Fruit fly (Drosophila melanogaster) whole organism, embryonic: ENCODE results near the gene Tim9b.
A peak's percentile ranks its signal among the peaks of the same experiment; 100 is the strongest.

Experiments
- Adf1 ChIP-seq: fragments of 200-800 bp; sonication (Bioruptor generic); IDR thresholded peaks from 2 replicates; pipeline ENCODE4 v1.3.6; 2022; ENCODE audit warnings: missing biosample characterization, missing genetic modification characterization
- Awh ChIP-seq: fragments of 200-800 bp; sonication (Bioruptor generic); IDR thresholded peaks from 2 replicates; pipeline ENCODE4, ENCODE4 v1.3.6; 2022; ENCODE audit warnings: missing biosample characterization, missing genetic modification characterization
- B-H2 ChIP-seq: fragments of 200-800 bp; sonication (Bioruptor generic); optimal IDR thresholded peaks from 2 replicates; lab custom pipeline; 2018; ENCODE audit warnings: missing biosample characterization, mild to moderate bottlenecking, missing genetic modification characterization
- Blimp-1 ChIP-seq: fragments of 200-800 bp; sonication (Bioruptor generic); optimal IDR thresholded peaks from 3 replicates; lab custom pipeline; 2018; ENCODE audit warnings: missing biosample characterization, missing genetic modification characterization, mild to moderate bottlenecking, moderate library complexity, missing genetic modification reagents
- CG10209 ChIP-seq: fragments of 200-800 bp; sonication (Bioruptor generic); optimal IDR thresholded peaks from 3 replicates; lab custom pipeline; 2017; ENCODE audit warnings: missing biosample characterization, mild to moderate bottlenecking, missing genetic modification characterization, missing genetic modification reagents
- CG11247 ChIP-seq: fragments of 200-800 bp; sonication (Bioruptor generic); IDR thresholded peaks from 2 replicates; pipeline ENCODE4 v1.3.6; 2022; ENCODE audit warnings: missing biosample characterization, missing genetic modification characterization
- CG12104 ChIP-seq: fragments of 200-800 bp; sonication (Bioruptor generic); optimal IDR thresholded peaks from 3 replicates; lab custom pipeline; 2016; ENCODE audit warnings: missing biosample characterization, missing genetic modification characterization
- CG12942 ChIP-seq: fragments of 200-800 bp; sonication (Bioruptor generic); optimal IDR thresholded peaks from 3 replicates; lab custom pipeline; 2016; ENCODE audit warnings: missing biosample characterization, missing genetic modification characterization
- CG13123 ChIP-seq: fragments of 200-800 bp; sonication (Bioruptor generic); optimal IDR thresholded peaks from 2 replicates; lab custom pipeline; 2016; ENCODE audit warnings: missing biosample characterization, missing genetic modification characterization
- CG14050 ChIP-seq: fragments of 200-800 bp; sonication (Bioruptor generic); IDR thresholded peaks from 3 replicates; pipeline ENCODE4 v1.3.6; 2022; ENCODE audit warnings: missing biosample characterization, missing genetic modification characterization
- CG16815 ChIP-seq: fragments of 200-800 bp; sonication (Bioruptor generic); optimal IDR thresholded peaks from 3 replicates; lab custom pipeline; 2017; ENCODE audit warnings: missing biosample characterization, mild to moderate bottlenecking, missing genetic modification characterization
- CG17361 ChIP-seq: fragments of 200-800 bp; sonication (Bioruptor generic); IDR thresholded peaks from 3 replicates; pipeline ENCODE4 v1.3.6; 2022; ENCODE audit warnings: missing biosample characterization, missing genetic modification characterization
- CG17829 ChIP-seq: fragments of 200-800 bp; optimal IDR thresholded peaks from 2 replicates; lab custom pipeline; 2019; ENCODE audit warnings: missing biosample characterization, mild to moderate bottlenecking, missing genetic modification characterization, moderate library complexity
- CG2116 ChIP-seq: fragments of 200-800 bp; sonication (Bioruptor generic); optimal IDR thresholded peaks from 3 replicates; lab custom pipeline; 2018; ENCODE audit warnings: missing biosample characterization, mild to moderate bottlenecking, missing genetic modification characterization
- CG30020 ChIP-seq: fragments of 200-800 bp; optimal IDR thresholded peaks from 2 replicates; lab custom pipeline; 2019; ENCODE audit warnings: missing biosample characterization, mild to moderate bottlenecking, missing genetic modification characterization, moderate library complexity
- CG4328 ChIP-seq: fragments of 200-800 bp; sonication (Bioruptor generic); optimal IDR thresholded peaks from 3 replicates; lab custom pipeline; 2017; ENCODE audit warnings: missing biosample characterization, missing genetic modification reagents, missing genetic modification characterization
- CG6854 ChIP-seq: fragments of 200-800 bp; sonication (Bioruptor generic); optimal IDR thresholded peaks from 3 replicates; lab custom pipeline; 2017; ENCODE audit warnings: missing biosample characterization, mild to moderate bottlenecking, missing genetic modification characterization
- CG7556 ChIP-seq: fragments of 200-800 bp; sonication (Bioruptor generic); optimal IDR thresholded peaks from 2 replicates; lab custom pipeline; 2017; ENCODE audit warnings: missing biosample characterization, mild to moderate bottlenecking, missing genetic modification characterization
- CG9932 ChIP-seq: fragments of 200-800 bp; sonication (Bioruptor generic); IDR thresholded peaks from 2 replicates; pipeline ENCODE4 v1.3.6; 2022; ENCODE audit warnings: missing biosample characterization, missing genetic modification characterization
- Dp ChIP-seq: fragments of 200-800 bp; sonication (Bioruptor generic); optimal IDR thresholded peaks from 2 replicates; lab custom pipeline; 2018; ENCODE audit warnings: missing biosample characterization, mild to moderate bottlenecking, missing genetic modification characterization, moderate library complexity
- H15 ChIP-seq: fragments of 200-800 bp; sonication (Bioruptor generic); IDR thresholded peaks from 3 replicates; pipeline ENCODE4 v1.3.6; 2022; ENCODE audit warnings: missing biosample characterization, missing genetic modification characterization
- HLH3B ChIP-seq: fragments of 200-800 bp; sonication (Bioruptor generic); IDR thresholded peaks from 2 replicates; pipeline ENCODE4 v1.3.6; 2022; ENCODE audit warnings: missing biosample characterization, missing genetic modification characterization
- MESR4 ChIP-seq: fragments of 200-800 bp; sonication (Bioruptor generic); optimal IDR thresholded peaks from 2 replicates; lab custom pipeline; 2018; ENCODE audit warnings: missing biosample characterization, mild to moderate bottlenecking, missing genetic modification characterization, moderate library complexity
- Neu2 ChIP-seq: fragments of 200-800 bp; sonication (Bioruptor generic); optimal IDR thresholded peaks from 3 replicates; lab custom pipeline; 2016; ENCODE audit warnings: missing biosample characterization, missing genetic modification characterization, borderline replicate concordance
- Opbp ChIP-seq: fragments of 200-800 bp; sonication (Bioruptor generic); IDR thresholded peaks from 3 replicates; pipeline ENCODE4 v1.3.6; 2022; ENCODE audit warnings: missing biosample characterization, missing genetic modification characterization; ENCODE audit not compliant: partially characterized antibody
- Poxn ChIP-seq: fragments of 200-800 bp; sonication (Bioruptor generic); IDR thresholded peaks from 2 replicates; pipeline ENCODE4 v1.3.6; 2022; ENCODE audit warnings: missing biosample characterization, missing genetic modification characterization
- Sox102F ChIP-seq: fragments of 200-800 bp; sonication (Bioruptor generic); optimal IDR thresholded peaks from 2 replicates; lab custom pipeline; 2018; ENCODE audit warnings: missing biosample characterization, mild to moderate bottlenecking, missing genetic modification characterization, moderate library complexity
- abd-A ChIP-seq: fragments of 200-800 bp; sonication (Bioruptor generic); optimal IDR thresholded peaks from 3 replicates; lab custom pipeline; 2019; ENCODE audit warnings: missing biosample characterization, mild to moderate bottlenecking, missing genetic modification characterization, moderate library complexity
- ase ChIP-seq: fragments of 200-800 bp; sonication (Bioruptor generic); IDR thresholded peaks from 3 replicates; pipeline ENCODE4 v1.3.6; 2022; ENCODE audit warnings: missing biosample characterization, missing genetic modification characterization
- cwo ChIP-seq: fragments of 200-800 bp; sonication (Bioruptor generic); optimal IDR thresholded peaks from 3 replicates; lab custom pipeline; 2017; ENCODE audit warnings: missing biosample characterization, missing genetic modification characterization, mild to moderate bottlenecking, moderate library complexity, missing genetic modification reagents
- dpn ChIP-seq, 2 experiments: fragments of 200-800 bp; sonication (Bioruptor generic); optimal IDR thresholded peaks; 3 replicates each; lab custom pipeline; 2016; ENCODE audit warnings: missing biosample characterization in 2 of 2, missing genetic modification characterization in 2 of 2
- ems ChIP-seq: fragments of 200-800 bp; sonication (Bioruptor generic); optimal IDR thresholded peaks from 3 replicates; lab custom pipeline; 2016; ENCODE audit warnings: missing biosample characterization, missing genetic modification characterization
- fd3F ChIP-seq: fragments of 200-800 bp; sonication (Bioruptor generic); optimal IDR thresholded peaks from 2 replicates; lab custom pipeline; 2018; ENCODE audit warnings: missing biosample characterization, mild to moderate bottlenecking, missing genetic modification characterization, moderate library complexity
- gro ChIP-seq: fragments of 200-800 bp; sonication (Bioruptor generic); optimal IDR thresholded peaks from 2 replicates; lab custom pipeline; 2016; ENCODE audit warnings: missing biosample characterization, missing genetic modification characterization
- inv ChIP-seq: fragments of 200-800 bp; sonication (Bioruptor generic); IDR thresholded peaks from 2 replicates; pipeline ENCODE4 v1.3.6; 2022; ENCODE audit warnings: missing biosample characterization, missing genetic modification characterization; ENCODE audit not compliant: partially characterized antibody
- jing ChIP-seq: fragments of 200-800 bp; sonication (Bioruptor generic); optimal IDR thresholded peaks from 2 replicates; lab custom pipeline; 2018; ENCODE audit warnings: missing biosample characterization, mild to moderate bottlenecking, missing genetic modification characterization
- kah ChIP-seq: fragments of 200-800 bp; sonication (Bioruptor generic); optimal IDR thresholded peaks from 2 replicates; lab custom pipeline; 2018; ENCODE audit warnings: missing biosample characterization, mild to moderate bottlenecking, missing genetic modification characterization
- knrl ChIP-seq: fragments of 200-800 bp; sonication (Bioruptor generic); IDR thresholded peaks from 3 replicates; pipeline ENCODE4 v1.3.6; 2022; ENCODE audit warnings: missing biosample characterization, missing genetic modification characterization; ENCODE audit not compliant: partially characterized antibody
- lilli ChIP-seq: fragments of 200-800 bp; sonication (Bioruptor generic); optimal IDR thresholded peaks from 3 replicates; lab custom pipeline; 2016; ENCODE audit warnings: missing biosample characterization, missing genetic modification characterization
- lmd ChIP-seq: fragments of 200-800 bp; sonication (Bioruptor generic); IDR thresholded peaks from 2 replicates; pipeline ENCODE4 v1.3.6; 2022; ENCODE audit warnings: missing biosample characterization, missing genetic modification characterization
- nmo ChIP-seq: fragments of 200-800 bp; sonication (Bioruptor generic); optimal IDR thresholded peaks from 2 replicates; lab custom pipeline; 2018; ENCODE audit warnings: missing biosample characterization, mild to moderate bottlenecking, missing genetic modification characterization, moderate library complexity
- org-1 ChIP-seq: fragments of 200-800 bp; sonication (Bioruptor generic); optimal IDR thresholded peaks from 2 replicates; lab custom pipeline; 2017; ENCODE audit warnings: missing biosample characterization, missing genetic modification characterization
- pnt ChIP-seq: fragments of 200-800 bp; sonication (Bioruptor generic); optimal IDR thresholded peaks from 3 replicates; lab custom pipeline; 2016; ENCODE audit warnings: missing biosample characterization, missing genetic modification characterization
- sens ChIP-seq: fragments of 200-800 bp; sonication (Bioruptor generic); peaks from one replicate; lab custom pipeline; 2016; ENCODE audit warnings: missing biosample characterization, missing genetic modification characterization
- slou ChIP-seq: fragments of 200-800 bp; sonication (Bioruptor generic); optimal IDR thresholded peaks from 3 replicates; lab custom pipeline; 2016; ENCODE audit warnings: missing biosample characterization, missing genetic modification characterization
- stc ChIP-seq: fragments of 200-800 bp; sonication (Bioruptor generic); IDR thresholded peaks from 2 replicates; pipeline ENCODE4 v1.3.6; 2022; ENCODE audit warnings: missing biosample characterization, missing genetic modification characterization
- tgo ChIP-seq: fragments of 200-800 bp; sonication (Bioruptor generic); IDR thresholded peaks from 3 replicates; pipeline ENCODE4 v1.3.6; 2022; ENCODE audit warnings: missing biosample characterization, missing genetic modification characterization
- yki ChIP-seq: fragments of >200 bp; optimal IDR thresholded peaks from 3 replicates; lab custom pipeline; 2018

Tim9b gene

dm6 chrX:19603953-19604352 is 14.4 kb downstream of the Tim9b start (continued):
- TF ChIP-seq abd-A (tag; lab: Kevin White, UChicago) = peak; percentile 13
- TF ChIP-seq sens (GFP tag; lab: Kevin White, UChicago) = peak; percentile 92
- peak; percentile 39 for TF ChIP-seq CG6854 (GFP tag; lab: Kevin White, UChicago)
- TF ChIP-seq CG10209 (GFP tag; lab: Kevin White, UChicago) = peak; percentile 59
- TF ChIP-seq CG9932 (GFP tag; lab: Robert Waterston, UW) = peak; percentile 92
- peak; percentile 2 for TF ChIP-seq CG2116
- peak; percentile 85 for TF ChIP-seq lilli (GFP tag; lab: Kevin White, UChicago)
- TF ChIP-seq CG16815 (GFP tag; lab: Kevin White, UChicago) = peak; percentile 31
- TF ChIP-seq inv (GFP tag; lab: Robert Waterston, UW) = no peak
- no peak for TF ChIP-seq Dp
- no peak for TF ChIP-seq Opbp
- TF ChIP-seq stc (GFP tag; lab: Robert Waterston, UW) = peak; percentile 44; the same call in 1 of the 2 replicates
- peak; percentile 56; the same call in 1 of the 2 replicates for TF ChIP-seq Adf1 (GFP tag; lab: Robert Waterston, UW)
- peak; percentile 35 for TF ChIP-seq CG13123 (GFP tag; lab: Kevin White, UChicago)
- peak; percentile 79 for TF ChIP-seq tgo (GFP tag; lab: Robert Waterston, UW)
- TF ChIP-seq ase (GFP tag; lab: Robert Waterston, UW) = peak; percentile 74
- peak; percentile 70 for TF ChIP-seq Blimp-1 (GFP tag; lab: Kevin White, UChicago)
- peak; percentile 74 for TF ChIP-seq HLH3B (GFP tag; lab: Robert Waterston, UW)
- peak; percentile 70 for TF ChIP-seq slou (GFP tag; lab: Kevin White, UChicago)
- peak; percentile 14 for TF ChIP-seq kah (GFP tag; lab: Kevin White, UChicago)
- TF ChIP-seq pnt (GFP tag; lab: Kevin White, UChicago) = peak; percentile 43
- TF ChIP-seq nmo (GFP tag; lab: Kevin White, UChicago) = peak; percentile 79
- peak; percentile 71 for TF ChIP-seq fd3F (GFP tag; lab: Kevin White, UChicago)
- no peak for TF ChIP-seq yki (lab: Kevin White, UChicago)
- peak; percentile 66 for TF ChIP-seq org-1 (GFP tag; lab: Kevin White, UChicago)
- TF ChIP-seq Awh = 0 out of 2 replicates have a peak, but pooled peaks have one; percentile 55
- TF ChIP-seq CG30020 (tag; lab: Kevin White, UChicago) = peak; percentile 6
- TF ChIP-seq Neu2 = no peak
- peak; percentile 67 to 79 for TF ChIP-seq dpn (GFP tag; optimal IDR thresholded peaks at IDR 0.05; lab: Kevin White, UChicago)
- peak; percentile 68; the same call in 1 of the 2 replicates for TF ChIP-seq Poxn (GFP tag; lab: Robert Waterston, UW)
- peak; percentile 48 for TF ChIP-seq CG12942
- peak; percentile 68; the same call in 2 of the 3 replicates for TF ChIP-seq CG17361 (GFP tag; lab: Robert Waterston, UW)
- TF ChIP-seq CG12104 (GFP tag; lab: Kevin White, UChicago) = peak; percentile 30
- peak; percentile 64 for TF ChIP-seq CG7556
- TF ChIP-seq ems (GFP tag; lab: Kevin White, UChicago) = peak; percentile 57
- peak; percentile 39 for TF ChIP-seq jing
- peak; percentile 72 for TF ChIP-seq CG14050 (GFP tag; lab: Robert Waterston, UW)
- TF ChIP-seq H15 (GFP tag; lab: Robert Waterston, UW) = peak; percentile 69; the same call in 2 of the 3 replicates
- TF ChIP-seq B-H2 (GFP tag; lab: Kevin White, UChicago) = peak; percentile 46
- TF ChIP-seq Sox102F (GFP tag; lab: Kevin White, UChicago) = peak; percentile 78
- TF ChIP-seq CG17829 (tag; lab: Kevin White, UChicago) = peak; percentile 62
- no peak for TF ChIP-seq MESR4 (GFP tag; lab: Kevin White, UChicago)
- peak; percentile 77 for TF ChIP-seq CG11247 (GFP tag; lab: Robert Waterston, UW)
- peak; percentile 54 for TF ChIP-seq gro (GFP tag; lab: Kevin White, UChicago)
- no peak for TF ChIP-seq knrl (GFP tag; lab: Robert Waterston, UW)
- TF ChIP-seq lmd (GFP tag; lab: Robert Waterston, UW) = peak; percentile 83
- peak; percentile 75 for TF ChIP-seq cwo (GFP tag; lab: Kevin White, UChicago)
- TF ChIP-seq CG4328 (GFP tag; lab: Kevin White, UChicago) = peak; percentile 49
